Worm (Caenorhabditis elegans) whole organism, L4/young adult: ENCODE data around the gene C05C10.5.

Experiments
- W03F9.2 ChIP-seq: fragments of 150-350 bp; optimal IDR thresholded peaks from 2 replicates; lab custom pipeline; 2014; ENCODE audit warnings: missing biosample characterization, missing genetic modification characterization
- dao-5 ChIP-seq: sonication (generic microtip); optimal IDR thresholded peaks from 2 replicates; lab custom pipeline; 2016; ENCODE audit warnings: missing genotype, missing genetic modification characterization, moderate library complexity, missing compliant biosample characterization
- him-1 ChIP-seq: sonication (generic microtip); optimal IDR thresholded peaks from 2 replicates; lab custom pipeline; 2016; ENCODE audit warnings: missing genotype, missing genetic modification reagents, missing genetic modification characterization, missing compliant biosample characterization

DNA sequence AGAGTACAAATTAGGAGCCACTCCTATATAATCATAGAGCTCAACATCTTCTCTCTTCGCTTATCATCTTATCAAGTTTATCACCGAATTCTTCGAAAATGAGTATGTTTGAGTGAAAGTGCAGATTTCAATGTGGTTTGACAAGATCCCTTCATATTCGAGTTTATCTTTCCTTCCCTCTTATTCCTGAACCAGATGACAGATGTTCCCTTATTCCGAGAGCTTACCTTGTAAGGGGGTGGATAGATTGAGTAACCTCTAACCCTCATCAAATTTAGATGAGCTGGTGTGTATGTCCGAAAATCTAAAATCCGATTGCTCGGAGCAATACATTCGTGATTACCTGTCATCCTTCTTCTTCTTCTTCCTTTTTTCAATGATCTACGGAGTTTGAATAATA is 9.8 kb downstream of the C05C10.5 start:
- TF ChIP-seq W03F9.2 (tag; lab: Kevin White, UChicago) (no peak), him-1 (tag; lab: Kevin White, UChicago) (no peak), dao-5 (tag; lab: Kevin White, UChicago) (no peak)
